In genomic region chr2L:9567398-9567856, dm6 we compare ENCODE assay signal across 6 fruit fly cellular contexts.
A peak's percentile ranks its signal among the peaks of the same experiment; 100 is the strongest.
TF ChIP-seq lines count a peak whose summit lies in the region.

No protein-coding gene starts in this region.

- peak; percentile 63 to 65 for TF ChIP-seq CTCF in S2 (optimal IDR thresholded peaks at IDR 0.05; lab: Kevin White, UChicago)
- peak; percentile 96 for TF ChIP-seq CTCF in whole organism, embryonic (GFP tag; optimal IDR thresholded peaks at IDR 0.05; lab: Kevin White, UChicago)

TF ChIP-seq in whole organism, adult, 20 proteins besides CTCF, POLR2A, EP300 and RAD21 (continues in another document):
- peak; percentile 96 for TF ChIP-seq Mnt (GFP tag; optimal IDR thresholded peaks at IDR 0.05; lab: Kevin White, UChicago)
- peak; percentile 92 for TF ChIP-seq Hr96 (GFP tag; optimal IDR thresholded peaks at IDR 0.05; lab: Kevin White, UChicago)
- peak; percentile 92 for TF ChIP-seq toe (GFP tag; optimal IDR thresholded peaks at IDR 0.05; lab: Kevin White, UChicago)
- TF ChIP-seq CG14711 (tag; optimal IDR thresholded peaks at IDR 0.05; lab: Kevin White, UChicago), result peak; percentile 87
- TF ChIP-seq CG7101 (tag; optimal IDR thresholded peaks at IDR 0.05; lab: Kevin White, UChicago), result peak; percentile 98
- peak; percentile 96 for TF ChIP-seq bab1 (GFP tag; optimal IDR thresholded peaks at IDR 0.05; lab: Kevin White, UChicago)
- TF ChIP-seq CG1620 (GFP tag; optimal IDR thresholded peaks at IDR 0.05; lab: Kevin White, UChicago), result peak; percentile 92
- peak; percentile 75 for TF ChIP-seq Clk (GFP tag; optimal IDR thresholded peaks at IDR 0.05; lab: Kevin White, UChicago)
- peak; percentile 88 for TF ChIP-seq pad (GFP tag; optimal IDR thresholded peaks at IDR 0.05; lab: Kevin White, UChicago)
- TF ChIP-seq tj (GFP tag; optimal IDR thresholded peaks at IDR 0.05; lab: Kevin White, UChicago), result peak; percentile 79
- peak; percentile 96 for TF ChIP-seq CG33017 (tag; optimal IDR thresholded peaks at IDR 0.05; lab: Kevin White, UChicago)
- no peak for TF ChIP-seq cnc (optimal IDR thresholded peaks at IDR 0.05; lab: Kevin White, UChicago)
- TF ChIP-seq cic (GFP tag; optimal IDR thresholded peaks at IDR 0.05; lab: Kevin White, UChicago), result peak; percentile 89
- TF ChIP-seq CG5204 (GFP tag; optimal IDR thresholded peaks at IDR 0.05; lab: Kevin White, UChicago), result peak; percentile 94
- TF ChIP-seq CG7045 (GFP tag; optimal IDR thresholded peaks at IDR 0.05; lab: Kevin White, UChicago), result peak; percentile 98
- peak; percentile 97 for TF ChIP-seq kay (GFP tag; lab: Kevin White, UChicago; ENCODE audit: borderline replicate concordance)
- TF ChIP-seq ovo (GFP tag; optimal IDR thresholded peaks at IDR 0.05; lab: Kevin White, UChicago), result peak; percentile 94
- peak; percentile 97 for TF ChIP-seq CG12768 (GFP tag; optimal IDR thresholded peaks at IDR 0.05; lab: Kevin White, UChicago)

TF ChIP-seq in whole organism, embryonic, 481 proteins besides CTCF, POLR2A, EP300 and RAD21 (continues in another document):
- TF ChIP-seq CG30020 (tag; optimal IDR thresholded peaks at IDR 0.05; lab: Kevin White, UChicago) (peak; percentile 54), nerfin-2 (GFP tag; IDR thresholded peaks at IDR 0.05; lab: Robert Waterston, UW; ENCODE audit: partially characterized antibody) (no peak), tll (GFP tag; optimal IDR thresholded peaks at IDR 0.05; lab: Kevin White, UChicago) (peak in 1 of 2 experiments; percentile 31), peb (GFP tag; IDR thresholded peaks at IDR 0.05; lab: Robert Waterston, UW) (peak; percentile 86), Trl (optimal IDR thresholded peaks at IDR 0.05; lab: Kevin White, UChicago) (peak; percentile 74 to 86), Trl (GFP tag; optimal IDR thresholded peaks at IDR 0.05; lab: Kevin White, UChicago) (peak; percentile 95), cg (GFP tag; optimal IDR thresholded peaks at IDR 0.05; lab: Kevin White, UChicago) (peak; percentile 80), sna (GFP tag; IDR thresholded peaks at IDR 0.05; lab: Robert Waterston, UW; ENCODE audit: partially characterized antibody) (no peak; the same call in 1 of the 2 replicates), CG17361 (GFP tag; IDR thresholded peaks at IDR 0.05; lab: Robert Waterston, UW) (peak; percentile 93), fru (optimal IDR thresholded peaks at IDR 0.05; lab: Kevin White, UChicago) (no peak), CG1647 (GFP tag; optimal IDR thresholded peaks at IDR 0.05; lab: Kevin White, UChicago) (peak; percentile 96), vfl (GFP tag; optimal IDR thresholded peaks at IDR 0.05; lab: Kevin White, UChicago) (peak; percentile 92), CG7556 (GFP tag; optimal IDR thresholded peaks at IDR 0.05; lab: Kevin White, UChicago) (peak; percentile 94), cas (GFP tag; IDR thresholded peaks at IDR 0.05; lab: Robert Waterston, UW) (peak; percentile 77), sd (tag; optimal IDR thresholded peaks at IDR 0.05; lab: Kevin White, UChicago) (peak; percentile 94), Gsc (GFP tag; IDR thresholded peaks at IDR 0.05; lab: Robert Waterston, UW) (no peak), hbn (GFP tag; IDR thresholded peaks at IDR 0.05; lab: Robert Waterston, UW; ENCODE audit: partially characterized antibody) (peak; percentile 38), CG4854 (GFP tag; optimal IDR thresholded peaks at IDR 0.05; lab: Kevin White, UChicago) (peak; percentile 97)

TF ChIP-seq in whole organism, prepupa, 60 proteins besides CTCF, POLR2A, EP300 and RAD21 (continues in another document):
- peak; percentile 82 for TF ChIP-seq dac (GFP tag; optimal IDR thresholded peaks at IDR 0.05; lab: Kevin White, UChicago)
- TF ChIP-seq Blimp-1 (GFP tag; optimal IDR thresholded peaks at IDR 0.05; lab: Kevin White, UChicago), result peak; percentile 74
- TF ChIP-seq Hr39 (GFP tag; optimal IDR thresholded peaks at IDR 0.05; lab: Kevin White, UChicago), result peak; percentile 57
- TF ChIP-seq cyc (GFP tag; optimal IDR thresholded peaks at IDR 0.05; lab: Kevin White, UChicago), result peak; percentile 67
- TF ChIP-seq CG3919 (GFP tag; optimal IDR thresholded peaks at IDR 0.05; lab: Kevin White, UChicago), result peak; percentile 89
- TF ChIP-seq Hr4 (GFP tag; optimal IDR thresholded peaks at IDR 0.05; lab: Kevin White, UChicago), result peak; percentile 81
- TF ChIP-seq topi (GFP tag; optimal IDR thresholded peaks at IDR 0.05; lab: Kevin White, UChicago), result peak; percentile 78
- TF ChIP-seq CG1621 (tag; optimal IDR thresholded peaks at IDR 0.05; lab: Kevin White, UChicago), result peak; percentile 43
- TF ChIP-seq CG6276 (GFP tag; optimal IDR thresholded peaks at IDR 0.05; lab: Kevin White, UChicago), result peak; percentile 77
- TF ChIP-seq CG11294 (GFP tag; IDR thresholded peaks at IDR 0.05; lab: Robert Waterston, UW), result peak; percentile 75
- TF ChIP-seq fkh (GFP tag; optimal IDR thresholded peaks at IDR 0.05; lab: Kevin White, UChicago), result peak; percentile 100
- peak; percentile 68 for TF ChIP-seq Eip75B (GFP tag; optimal IDR thresholded peaks at IDR 0.05; lab: Kevin White, UChicago)
- peak; percentile 87 for TF ChIP-seq acj6 (GFP tag; optimal IDR thresholded peaks at IDR 0.05; lab: Kevin White, UChicago)
- TF ChIP-seq CG10631 (GFP tag; optimal IDR thresholded peaks at IDR 0.05; lab: Kevin White, UChicago), result peak; percentile 26
- TF ChIP-seq lz (GFP tag; optimal IDR thresholded peaks at IDR 0.05; lab: Kevin White, UChicago), result peak; percentile 76
- no peak for TF ChIP-seq CG11902 (GFP tag; optimal IDR thresholded peaks at IDR 0.05; lab: Kevin White, UChicago)
- TF ChIP-seq net (GFP tag; optimal IDR thresholded peaks at IDR 0.05; lab: Kevin White, UChicago), result peak; percentile 96
- TF ChIP-seq Sox14 (GFP tag; optimal IDR thresholded peaks at IDR 0.05; lab: Kevin White, UChicago), result peak; percentile 65
- TF ChIP-seq Ets96B (tag; optimal IDR thresholded peaks at IDR 0.05; lab: Kevin White, UChicago), result no peak

TF ChIP-seq in whole organism, pupa, 21 proteins besides CTCF, POLR2A, EP300 and RAD21:
- TF ChIP-seq Snoo (tag; optimal IDR thresholded peaks at IDR 0.05; lab: Kevin White, UChicago) (peak; percentile 90), rn (GFP tag; IDR thresholded peaks at IDR 0.05; lab: Robert Waterston, UW) (no peak; the same call in 1 of the 2 replicates), Ets98B (GFP tag; IDR thresholded peaks at IDR 0.05; lab: Robert Waterston, UW) (peak; percentile 92), gl (tag; optimal IDR thresholded peaks at IDR 0.05; lab: Kevin White, UChicago) (peak; percentile 58), CG12605 (GFP tag; IDR thresholded peaks at IDR 0.05; lab: Robert Waterston, UW) (peak; percentile 88), EcR (GFP tag; optimal IDR thresholded peaks at IDR 0.05; lab: Kevin White, UChicago) (no peak), CG8301 (tag; optimal IDR thresholded peaks at IDR 0.05; lab: Kevin White, UChicago) (peak; percentile 57), CG10348 (GFP tag; IDR thresholded peaks at IDR 0.05; lab: Robert Waterston, UW) (no peak), CG17806 (tag; optimal IDR thresholded peaks at IDR 0.05; lab: Kevin White, UChicago) (peak; percentile 30), CG32121 (GFP tag; IDR thresholded peaks at IDR 0.05; lab: Robert Waterston, UW) (peak; percentile 82), CG15710 (tag; optimal IDR thresholded peaks at IDR 0.05; lab: Kevin White, UChicago) (peak; percentile 35), fd96Ca (GFP tag; IDR thresholded peaks at IDR 0.05; lab: Robert Waterston, UW) (peak; percentile 88), CG13204 (GFP tag; optimal IDR thresholded peaks at IDR 0.05; lab: Kevin White, UChicago) (peak; percentile 57), D1 (tag; optimal IDR thresholded peaks at IDR 0.05; lab: Kevin White, UChicago) (peak; percentile 36), CG14655 (GFP tag; optimal IDR thresholded peaks at IDR 0.05; lab: Kevin White, UChicago) (peak; percentile 71), CG34367 (tag; optimal IDR thresholded peaks at IDR 0.05; lab: Kevin White, UChicago) (peak; percentile 63), Pif1A (GFP tag; optimal IDR thresholded peaks at IDR 0.05; lab: Kevin White, UChicago) (peak; percentile 89), CG8159 (tag; optimal IDR thresholded peaks at IDR 0.05; lab: Kevin White, UChicago) (peak; percentile 36), Pif1B (GFP tag; optimal IDR thresholded peaks at IDR 0.05; lab: Kevin White, UChicago) (peak; percentile 82), CG9948 (tag; optimal IDR thresholded peaks at IDR 0.05; lab: Kevin White, UChicago) (peak; percentile 19), CG4496 (GFP tag; IDR thresholded peaks at IDR 0.05; lab: Robert Waterston, UW) (peak; percentile 97)

TF ChIP-seq in whole organism, wandering third instar larva, 38 proteins besides CTCF, POLR2A, EP300 and RAD21 (continues in another document):
- peak; percentile 80 for TF ChIP-seq HLH106 (tag; optimal IDR thresholded peaks at IDR 0.05; lab: Kevin White, UChicago)
- TF ChIP-seq rgr (GFP tag; optimal IDR thresholded peaks at IDR 0.05; lab: Kevin White, UChicago), result peak; percentile 97
- TF ChIP-seq sage (GFP tag; optimal IDR thresholded peaks at IDR 0.05; lab: Kevin White, UChicago), result peak; percentile 90
- no peak for TF ChIP-seq pan (optimal IDR thresholded peaks at IDR 0.05; lab: Kevin White, UChicago)
- TF ChIP-seq OdsH (GFP tag; optimal IDR thresholded peaks at IDR 0.05; lab: Kevin White, UChicago), result peak; percentile 90
- TF ChIP-seq dl (GFP tag; optimal IDR thresholded peaks at IDR 0.05; lab: Kevin White, UChicago; ENCODE audit: insufficient read depth in 1 of 2, partially characterized antibody in 2 of 2), result peak in 1 of 2 experiments; percentile 16
- no peak for TF ChIP-seq GATAd (GFP tag; optimal IDR thresholded peaks at IDR 0.05; lab: Kevin White, UChicago)
- peak; percentile 92 for TF ChIP-seq CG9705 (GFP tag; optimal IDR thresholded peaks at IDR 0.05; lab: Kevin White, UChicago)
- peak in 1 of 2 experiments; percentile 83 for TF ChIP-seq foxo (GFP tag; optimal IDR thresholded peaks at IDR 0.05; lab: Kevin White, UChicago)
- TF ChIP-seq N (GFP tag; optimal IDR thresholded peaks at IDR 0.05; lab: Kevin White, UChicago), result no peak
- TF ChIP-seq Dif (GFP tag; optimal IDR thresholded peaks at IDR 0.05; lab: Kevin White, UChicago; ENCODE audit: partially characterized antibody), result no peak
- TF ChIP-seq CG32264 (GFP tag; optimal IDR thresholded peaks at IDR 0.05; lab: Kevin White, UChicago), result peak; percentile 78
- TF ChIP-seq Mio (GFP tag; optimal IDR thresholded peaks at IDR 0.05; lab: Kevin White, UChicago), result peak; percentile 75
- TF ChIP-seq ey (GFP tag; optimal IDR thresholded peaks at IDR 0.05; lab: Kevin White, UChicago), result peak; percentile 44
- peak; percentile 12 for TF ChIP-seq Myc (optimal IDR thresholded peaks at IDR 0.05; lab: Kevin White, UChicago)
- TF ChIP-seq lola (GFP tag; optimal IDR thresholded peaks at IDR 0.05; lab: Kevin White, UChicago), result no peak
- TF ChIP-seq brk (GFP tag; optimal IDR thresholded peaks at IDR 0.05; lab: Kevin White, UChicago), result peak; percentile 89
- peak; percentile 14 for TF ChIP-seq tai (GFP tag; optimal IDR thresholded peaks at IDR 0.05; lab: Kevin White, UChicago)
- peak; percentile 92 for TF ChIP-seq h (GFP tag; optimal IDR thresholded peaks at IDR 0.05; lab: Kevin White, UChicago)
- peak; percentile 81 for TF ChIP-seq CrebA (GFP tag; optimal IDR thresholded peaks at IDR 0.05; lab: Kevin White, UChicago; ENCODE audit: borderline replicate concordance)
- TF ChIP-seq usp (GFP tag; optimal IDR thresholded peaks at IDR 0.05; lab: Kevin White, UChicago), result no peak
- peak; percentile 89 for TF ChIP-seq br (GFP tag; optimal IDR thresholded peaks at IDR 0.05; lab: Kevin White, UChicago)
